Worm (Caenorhabditis elegans) whole organism, L1 larva: ENCODE measurements around the gene M110.7.
A peak's percentile ranks its signal among the peaks of the same experiment; 100 is the strongest.

ENCODE experiments used
- C04F5.9 ChIP-seq: sonication (generic microtip); optimal IDR thresholded peaks from 2 replicates; lab custom pipeline; 2016; ENCODE audit warnings: missing genetic modification characterization, missing compliant biosample characterization
- C34B4.2 ChIP-seq: sonication (generic microtip); optimal IDR thresholded peaks from 2 replicates; lab custom pipeline; 2017; ENCODE audit warnings: mild to moderate bottlenecking, missing genetic modification characterization, missing compliant biosample characterization
- F16B12.6 ChIP-seq: fragments of 150-350 bp; optimal IDR thresholded peaks from 2 replicates; lab custom pipeline; 2014; ENCODE audit warnings: missing biosample characterization, missing genetic modification characterization
- alr-1 ChIP-seq: fragments of 200-800 bp; sonication (Bioruptor generic); optimal IDR thresholded peaks from 2 replicates; lab custom pipeline; 2018; ENCODE audit warnings: borderline replicate concordance, mild to moderate bottlenecking, missing genetic modification characterization, missing compliant biosample characterization
- aly-2 ChIP-seq: fragments of 150-350 bp; optimal IDR thresholded peaks from 2 replicates; lab custom pipeline; 2014; ENCODE audit warnings: missing biosample characterization, missing genetic modification characterization
- ama-1 ChIP-seq: fragments of 150-350 bp; optimal IDR thresholded peaks from 2 replicates; lab custom pipeline; 2014
- ceh-63 ChIP-seq: fragments of 200-800 bp; sonication (Bioruptor generic); optimal IDR thresholded peaks from 2 replicates; lab custom pipeline; 2018; ENCODE audit warnings: mild to moderate bottlenecking, missing genetic modification characterization, missing compliant biosample characterization
- ceh-82 ChIP-seq, 3 experiments: fragments of 150-350 bp in 1 of 3; sonication (generic microtip) in 2 of 3; optimal IDR thresholded peaks; 2 replicates each; lab custom pipeline; 2014 to 2017; ENCODE audit warnings: missing biosample characterization in 3 of 3, missing genetic modification characterization in 3 of 3
- egl-27 ChIP-seq, 2 experiments: fragments of 150-350 bp in 1 of 2; sonication (generic microtip); optimal IDR thresholded peaks; 3 replicates each; lab custom pipeline; 2017 to 2018; ENCODE audit warnings: missing biosample characterization in 2 of 2, missing genetic modification characterization in 2 of 2, missing genetic modification reagents in 2 of 2
- ets-5 ChIP-seq: fragments of 200-800 bp; sonication (Bioruptor generic); IDR thresholded peaks from 2 replicates; pipeline ENCODE4 v1.3.6; 2022; ENCODE audit warnings: missing genetic modification characterization, missing compliant biosample characterization
- fkh-4 ChIP-seq: sonication (generic microtip); optimal IDR thresholded peaks from 2 replicates; lab custom pipeline; 2016; ENCODE audit warnings: missing compliant biosample characterization, missing genetic modification characterization, borderline replicate concordance
- fkh-8 ChIP-seq: sonication (generic microtip); optimal IDR thresholded peaks from 2 replicates; lab custom pipeline; 2016; ENCODE audit warnings: mild to moderate bottlenecking, missing genetic modification characterization, missing compliant biosample characterization
- grh-1 ChIP-seq: fragments of 200-800 bp; sonication (Bioruptor generic); IDR thresholded peaks from 2 replicates; pipeline ENCODE4 v1.3.6; 2022; ENCODE audit warnings: missing genetic modification reagents, missing genetic modification characterization, missing compliant biosample characterization
- hlh-17 ChIP-seq: fragments of 200-800 bp; sonication (Bioruptor generic); optimal IDR thresholded peaks from 2 replicates; lab custom pipeline; 2018; ENCODE audit warnings: missing genetic modification characterization, mild to moderate bottlenecking, missing compliant biosample characterization, moderate library complexity, borderline replicate concordance
- hlh-4 ChIP-seq: sonication (generic microtip); optimal IDR thresholded peaks from 2 replicates; lab custom pipeline; 2016; ENCODE audit warnings: mild to moderate bottlenecking, missing genetic modification characterization, missing compliant biosample characterization
- irx-1 ChIP-seq: sonication (generic microtip); optimal IDR thresholded peaks from 2 replicates; lab custom pipeline; 2016; ENCODE audit warnings: missing genetic modification characterization, missing compliant biosample characterization
- isw-1 ChIP-seq: fragments of 200-800 bp; sonication (Bioruptor generic); IDR thresholded peaks from 2 replicates; pipeline ENCODE4 v1.3.6; 2022; ENCODE audit warnings: missing genetic modification characterization, missing compliant biosample characterization
- lin-13 ChIP-seq: fragments of 150-350 bp; optimal IDR thresholded peaks from 2 replicates; lab custom pipeline; 2014; ENCODE audit warnings: missing biosample characterization, missing genetic modification reagents, missing genetic modification characterization
- lin-35 ChIP-seq, 2 experiments: fragments of 150-350 bp; optimal IDR thresholded peaks; 2 replicates each; lab custom pipeline; 2014; ENCODE audit warnings: missing biosample characterization in 2 of 2, missing genetic modification characterization in 2 of 2, missing genetic modification reagents in 2 of 2
- lin-39 ChIP-seq: fragments of 150-350 bp; optimal IDR thresholded peaks from 2 replicates; lab custom pipeline; 2014; ENCODE audit warnings: missing biosample characterization, missing genetic modification reagents, missing genetic modification characterization
- lsy-2 ChIP-seq, 2 experiments: fragments of 150-350 bp; optimal IDR thresholded peaks; 2 replicates each; lab custom pipeline; 2014; ENCODE audit warnings: missing biosample characterization in 2 of 2, missing genetic modification characterization in 2 of 2
- mab-9 ChIP-seq: fragments of 200-800 bp; sonication (Bioruptor generic); IDR thresholded peaks from 2 replicates; pipeline ENCODE4 v1.3.6; 2022; ENCODE audit warnings: missing genetic modification reagents, missing genetic modification characterization, missing compliant biosample characterization
- mef-2 ChIP-seq: fragments of 150-350 bp; optimal IDR thresholded peaks from 2 replicates; lab custom pipeline; 2014; ENCODE audit warnings: missing biosample characterization, missing genetic modification characterization
- nhr-11 ChIP-seq: fragments of 150-350 bp; optimal IDR thresholded peaks from 2 replicates; lab custom pipeline; 2014; ENCODE audit warnings: missing biosample characterization, missing genetic modification characterization
- nhr-19 ChIP-seq: fragments of 200-800 bp; sonication (Bioruptor generic); conservative IDR thresholded peaks from 2 replicates; pipeline ENCODE4 v1.3.6; 2022; ENCODE audit warnings: missing genetic modification characterization, missing compliant biosample characterization
- nhr-20 ChIP-seq: sonication (generic microtip); optimal IDR thresholded peaks from 2 replicates; lab custom pipeline; 2016; ENCODE audit warnings: mild to moderate bottlenecking, missing genetic modification characterization, missing compliant biosample characterization
- nhr-28 ChIP-seq: fragments of 150-350 bp; optimal IDR thresholded peaks from 2 replicates; lab custom pipeline; 2014; ENCODE audit warnings: missing biosample characterization, missing genetic modification characterization
- nhr-47 ChIP-seq: sonication (generic microtip); optimal IDR thresholded peaks from 2 replicates; lab custom pipeline; 2016; ENCODE audit warnings: mild to moderate bottlenecking, missing genetic modification characterization, moderate library complexity, missing compliant biosample characterization
- nhr-71 ChIP-seq: sonication (generic microtip); optimal IDR thresholded peaks from 2 replicates; lab custom pipeline; 2016; ENCODE audit warnings: mild to moderate bottlenecking, missing genetic modification characterization, moderate library complexity, missing compliant biosample characterization
- nhr-76 ChIP-seq: sonication (generic microtip); optimal IDR thresholded peaks from 2 replicates; lab custom pipeline; 2017; ENCODE audit warnings: missing biosample characterization, missing genetic modification characterization
- nhr-85 ChIP-seq: sonication (generic microtip); peaks from one replicate; lab custom pipeline; 2016; ENCODE audit warnings: missing genetic modification characterization, inconsistent platforms, missing compliant biosample characterization
- rnt-1 ChIP-seq: sonication (generic microtip); optimal IDR thresholded peaks from 2 replicates; lab custom pipeline; 2016; ENCODE audit warnings: mild to moderate bottlenecking, missing genetic modification characterization, moderate library complexity, missing compliant biosample characterization
- snpc-4 ChIP-seq: fragments of 150-350 bp; optimal IDR thresholded peaks from 2 replicates; lab custom pipeline; 2014; ENCODE audit warnings: missing biosample characterization, missing genetic modification characterization
- snu-23 ChIP-seq: sonication (generic microtip); optimal IDR thresholded peaks from 2 replicates; lab custom pipeline; 2016; ENCODE audit warnings: missing genetic modification characterization, missing compliant biosample characterization
- sptf-1 ChIP-seq: fragments of 150-350 bp; optimal IDR thresholded peaks from 2 replicates; lab custom pipeline; 2014; ENCODE audit warnings: missing biosample characterization, missing genetic modification characterization
- sup-37 ChIP-seq: fragments of 200-800 bp; sonication (Bioruptor generic); optimal IDR thresholded peaks from 2 replicates; lab custom pipeline; 2018; ENCODE audit warnings: mild to moderate bottlenecking, missing genetic modification characterization, missing compliant biosample characterization
- unc-130 ChIP-seq: fragments of 150-350 bp; optimal IDR thresholded peaks from 2 replicates; lab custom pipeline; 2017; ENCODE audit warnings: missing biosample characterization, missing genetic modification characterization, inconsistent platforms
- unc-62 ChIP-seq: fragments of 150-350 bp; optimal IDR thresholded peaks from 2 replicates; lab custom pipeline; 2014; ENCODE audit warnings: missing biosample characterization, missing genetic modification reagents, missing genetic modification characterization
- zag-1 ChIP-seq: fragments of 150-350 bp; optimal IDR thresholded peaks from 2 replicates; lab custom pipeline; 2014; ENCODE audit warnings: missing biosample characterization, missing genetic modification characterization
- zip-4 ChIP-seq: fragments of 200-800 bp; sonication (Bioruptor generic); optimal IDR thresholded peaks from 2 replicates; lab custom pipeline; 2018; ENCODE audit warnings: mild to moderate bottlenecking, missing genetic modification characterization, moderate library complexity, missing compliant biosample characterization
- ztf-11 ChIP-seq, 2 experiments: sonication (generic microtip); optimal IDR thresholded peaks; 2 replicates each; lab custom pipeline; 2016 to 2017; ENCODE audit warnings: missing genetic modification characterization in 2 of 2, missing biosample characterization in 1 of 2, missing compliant biosample characterization in 1 of 2

The M110.7 gene

ce11 chrII:8185016-8185493 is 47.5 kb upstream of the M110.7 start, which contains the start of the genes mig-5 and cct-1 (continued):
- TF ChIP-seq ztf-11 (tag; optimal IDR thresholded peaks at IDR 0.05; lab: Kevin White, UChicago) (peak; percentile 40 to 87), nhr-71 (peak; percentile 99), egl-27 (tag; optimal IDR thresholded peaks at IDR 0.05; lab: Kevin White, UChicago) (peak; percentile 73 to 88), lin-13 (GFP tag; lab: Kevin White, UChicago) (peak; percentile 97), mef-2 (tag; lab: Kevin White, UChicago) (peak; percentile 85), isw-1 (GFP tag; lab: Robert Waterston, UW) (peak; percentile 99), unc-62 (GFP tag; lab: Kevin White, UChicago) (peak; percentile 45), aly-2 (tag; lab: Kevin White, UChicago) (peak; percentile 98), irx-1 (peak; percentile 97), lin-35 (GFP tag; optimal IDR thresholded peaks at IDR 0.05; lab: Kevin White, UChicago) (peak; percentile 92 to 94), nhr-20 (tag; lab: Kevin White, UChicago) (peak; percentile 99), nhr-76 (tag; lab: Kevin White, UChicago) (peak; percentile 34), hlh-17 (no peak), lin-39 (tag; lab: Kevin White, UChicago) (peak; percentile 98), sptf-1 (tag; lab: Kevin White, UChicago) (no peak), nhr-28 (peak; percentile 26), ama-1 (peak; percentile 89), C34B4.2 (peak; percentile 71), hlh-4 (tag; lab: Kevin White, UChicago) (peak; percentile 12), mab-9 (GFP tag; lab: Robert Waterston, UW) (peak; percentile 94), nhr-19 (GFP tag; lab: Robert Waterston, UW) (peak; percentile 98), rnt-1 (tag; lab: Kevin White, UChicago) (peak; percentile 98), lsy-2 (tag; optimal IDR thresholded peaks at IDR 0.05; lab: Kevin White, UChicago) (peak; percentile 100), F16B12.6 (tag; lab: Kevin White, UChicago) (peak; percentile 75), zip-4 (peak; percentile 91), zag-1 (tag; lab: Kevin White, UChicago) (peak; percentile 87), nhr-47 (tag; lab: Kevin White, UChicago) (peak; percentile 99), ceh-63 (GFP tag; lab: Kevin White, UChicago) (peak; percentile 90), ets-5 (GFP tag; lab: Robert Waterston, UW) (no peak), fkh-4 (peak; percentile 91), grh-1 (GFP tag; lab: Robert Waterston, UW) (peak; percentile 98), alr-1 (tag; lab: Kevin White, UChicago) (no peak), sup-37 (GFP tag; lab: Kevin White, UChicago) (peak; percentile 92), snpc-4 (tag; lab: Kevin White, UChicago) (peak; percentile 91), unc-130 (peak; percentile 100), ceh-82 (tag; optimal IDR thresholded peaks at IDR 0.05; lab: Kevin White, UChicago) (peak; percentile 97 to 99 (median 98)), C04F5.9 (peak; percentile 100), snu-23 (peak; percentile 99), fkh-8 (peak; percentile 98)

- peak; percentile 5 for TF ChIP-seq aly-2 (tag; lab: Kevin White, UChicago)
- TF ChIP-seq lin-35 (GFP tag; optimal IDR thresholded peaks at IDR 0.05; lab: Kevin White, UChicago), result peak in 1 of 2 experiments; percentile 1
- peak; percentile 53 for TF ChIP-seq nhr-85
- TF ChIP-seq nhr-11 (tag; lab: Kevin White, UChicago), result no peak
- TF ChIP-seq lsy-2 (tag; optimal IDR thresholded peaks at IDR 0.05; lab: Kevin White, UChicago), result no peak
- no peak for TF ChIP-seq C34B4.2
- no peak for TF ChIP-seq zag-1 (tag; lab: Kevin White, UChicago)
Observed at ce11 chrII:8187516-8187915, 45.1 kb upstream of the M110.7 start.
